Worm (Caenorhabditis elegans): ENCODE results near the gene srg-54.

srg-54 gene

DNA sequence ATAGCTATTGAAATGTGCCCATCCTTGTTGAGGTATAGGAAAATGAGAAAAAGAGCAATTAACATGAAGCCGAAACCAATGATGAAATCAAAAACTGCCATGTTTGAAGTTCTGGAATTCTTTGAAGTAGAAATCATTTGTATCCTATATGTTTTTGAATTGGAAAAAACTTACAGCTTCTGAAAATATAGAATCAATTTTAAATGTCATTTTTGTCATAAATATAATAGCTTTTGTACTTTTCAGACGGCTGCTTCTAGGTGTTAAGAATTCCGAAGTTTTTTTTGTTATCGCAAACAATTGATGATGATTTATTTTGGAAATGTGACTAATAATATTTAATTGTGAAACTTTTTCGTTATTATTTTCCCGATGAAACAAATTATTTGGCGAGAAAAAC is 23.0 kb upstream of the srg-54 start, which contains the start of gene C30G7.4:
Gene C30G7.4, minus strand, starts transcription at position 101 of the 400 bp plus-strand sequence.
- no peak for TF ChIP-seq C34F6.9 (tag; optimal IDR thresholded peaks at IDR 0.05)

DNA sequence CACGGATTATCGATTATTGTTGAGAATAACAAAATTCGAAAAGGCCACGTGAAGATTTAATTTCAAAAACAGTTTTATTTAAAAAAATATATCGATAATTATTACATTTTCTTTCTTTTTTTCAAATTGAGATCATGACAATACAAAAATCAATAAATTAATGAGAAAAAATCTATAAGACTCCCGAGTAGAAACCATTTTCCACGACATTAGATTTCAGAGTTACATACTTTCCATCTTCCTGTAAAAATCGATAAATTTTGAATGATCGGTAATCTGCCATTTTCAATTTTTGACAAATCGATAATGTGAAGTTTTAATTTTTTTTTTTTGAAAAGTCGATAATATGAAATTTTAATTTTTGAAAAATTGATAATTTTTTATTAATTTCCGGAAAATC is 21.7 kb upstream of the srg-54 start, which contains the start of gene C30G7.3:
Gene C30G7.3, minus strand, starts transcription at position 8 of the 400 bp plus-strand sequence.
- TF ChIP-seq nhr-6 (tag; optimal IDR thresholded peaks at IDR 0.05) = no peak
- no peak for TF ChIP-seq R02D3.7 (tag; optimal IDR thresholded peaks at IDR 0.05)
- TF ChIP-seq unc-39 (tag; optimal IDR thresholded peaks at IDR 0.05) = no peak
- no peak for TF ChIP-seq blmp-1 (tag; optimal IDR thresholded peaks at IDR 0.05; ENCODE audit: insufficient read depth)
- TF ChIP-seq ceh-82 (tag; optimal IDR thresholded peaks at IDR 0.05) = no peak
- TF ChIP-seq lin-13 (GFP tag; optimal IDR thresholded peaks at IDR 0.05) = no peak
- no peak for TF ChIP-seq mbf-1 (tag; optimal IDR thresholded peaks at IDR 0.05)
- TF ChIP-seq ceh-16 (tag; optimal IDR thresholded peaks at IDR 0.05) = no peak
- TF ChIP-seq alr-1 (tag; optimal IDR thresholded peaks at IDR 0.05) = no peak
- no peak for TF ChIP-seq ztf-1 (GFP tag; conservative IDR thresholded peaks at IDR 0.05)
- TF ChIP-seq ama-1 (optimal IDR thresholded peaks at IDR 0.05) = no peak
- TF ChIP-seq sem-4 (tag; optimal IDR thresholded peaks at IDR 0.05) = no peak

DNA sequence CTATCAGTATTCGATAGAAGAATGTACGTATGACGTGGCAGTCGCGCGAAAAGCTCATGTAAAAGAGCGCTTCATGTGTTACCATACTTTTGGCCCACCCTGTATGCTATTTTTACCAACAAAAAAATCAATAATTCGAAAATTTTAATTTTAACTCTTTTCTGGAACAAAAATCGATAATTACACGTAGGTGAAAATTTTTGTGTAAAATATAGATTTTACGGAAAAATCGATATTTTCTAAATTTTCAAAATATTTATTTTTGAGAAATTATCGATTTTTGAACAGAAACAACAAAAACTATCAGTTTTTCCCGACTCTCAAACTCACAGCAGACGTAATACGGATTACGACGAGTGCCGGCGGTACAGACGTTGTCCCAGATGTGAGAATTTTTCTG is 21.1 kb upstream of the srg-54 start:
- TF ChIP-seq zag-1 (tag; optimal IDR thresholded peaks at IDR 0.05) = no peak
- no peak for TF ChIP-seq elt-1 (tag; optimal IDR thresholded peaks at IDR 0.05)
- no peak for TF ChIP-seq aly-2 (tag; optimal IDR thresholded peaks at IDR 0.05)
- no peak for TF ChIP-seq sem-4 (tag; optimal IDR thresholded peaks at IDR 0.05)

DNA sequence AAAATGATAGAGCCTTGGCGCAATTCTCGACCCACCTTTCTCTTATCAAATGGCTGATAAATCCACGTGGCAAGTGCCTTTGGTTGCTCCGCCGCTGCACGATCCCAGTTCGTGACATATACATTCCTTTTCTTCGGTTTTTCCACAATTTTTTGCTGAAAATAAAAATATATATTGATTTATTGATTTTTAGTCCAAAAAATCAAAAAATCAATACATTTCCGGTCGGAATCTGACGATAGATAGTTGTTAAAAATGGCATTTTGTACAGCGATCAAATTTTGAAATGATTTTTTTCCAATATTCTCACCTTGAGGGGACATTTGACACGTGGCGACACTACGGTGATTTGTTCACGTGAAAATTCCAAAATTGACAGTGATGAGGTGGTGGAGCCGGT is 19.8 kb upstream of the srg-54 start:
- no peak for TF ChIP-seq R02D3.7 (tag; optimal IDR thresholded peaks at IDR 0.05)
- TF ChIP-seq nhr-12 (tag; optimal IDR thresholded peaks at IDR 0.05) = no peak
- TF ChIP-seq unc-62 (GFP tag; optimal IDR thresholded peaks at IDR 0.05) = no peak
- no peak for TF ChIP-seq dmd-4 (tag; optimal IDR thresholded peaks at IDR 0.05)
- TF ChIP-seq lin-13 (GFP tag; optimal IDR thresholded peaks at IDR 0.05) = no peak
- TF ChIP-seq egl-27 (tag; optimal IDR thresholded peaks at IDR 0.05) = no peak
- no peak for TF ChIP-seq blmp-1 (tag; optimal IDR thresholded peaks at IDR 0.05; ENCODE audit: insufficient read depth)
- TF ChIP-seq alr-1 (tag; optimal IDR thresholded peaks at IDR 0.05) = no peak
- no peak for TF ChIP-seq F13H6.1 (tag; optimal IDR thresholded peaks at IDR 0.05)
- TF ChIP-seq sma-9 (GFP tag; optimal IDR thresholded peaks at IDR 0.05) = no peak
- no peak for TF ChIP-seq sma-9 (tag; optimal IDR thresholded peaks at IDR 0.05)
- TF ChIP-seq fos-1 (tag; optimal IDR thresholded peaks at IDR 0.05) = no peak
- TF ChIP-seq elt-3 (tag; optimal IDR thresholded peaks at IDR 0.05) = no peak
- TF ChIP-seq ceh-16 (tag; optimal IDR thresholded peaks at IDR 0.05) = no peak

DNA sequence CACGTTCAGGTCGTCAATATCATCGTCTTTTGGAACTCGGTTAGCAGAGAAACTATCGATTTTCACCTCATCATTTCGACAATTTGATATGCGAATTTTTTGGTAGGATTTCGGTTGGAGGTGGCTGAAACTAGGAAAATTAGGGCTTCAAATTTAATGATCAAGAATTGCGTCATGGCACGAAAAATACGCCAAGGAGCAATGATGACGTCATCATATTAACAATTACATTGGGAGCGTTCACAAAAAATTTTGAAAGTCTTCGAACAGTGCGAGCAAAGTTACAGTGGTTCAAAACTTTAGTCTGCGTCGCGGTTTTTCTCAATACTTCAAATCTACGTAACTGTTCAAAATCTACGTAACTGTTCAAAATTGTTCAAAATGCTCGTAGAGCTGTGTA is 18.9 kb upstream of the srg-54 start:
- TF ChIP-seq fos-1 (tag; optimal IDR thresholded peaks at IDR 0.05) (no peak), unc-39 (tag; optimal IDR thresholded peaks at IDR 0.05) (no peak), ztf-1 (GFP tag; conservative IDR thresholded peaks at IDR 0.05) (no peak), nhr-25 (tag; optimal IDR thresholded peaks at IDR 0.05) (no peak), nhr-12 (tag; optimal IDR thresholded peaks at IDR 0.05) (no peak), aly-2 (tag; optimal IDR thresholded peaks at IDR 0.05) (no peak), sem-4 (tag; optimal IDR thresholded peaks at IDR 0.05) (no peak), zag-1 (tag; optimal IDR thresholded peaks at IDR 0.05) (no peak)

DNA sequence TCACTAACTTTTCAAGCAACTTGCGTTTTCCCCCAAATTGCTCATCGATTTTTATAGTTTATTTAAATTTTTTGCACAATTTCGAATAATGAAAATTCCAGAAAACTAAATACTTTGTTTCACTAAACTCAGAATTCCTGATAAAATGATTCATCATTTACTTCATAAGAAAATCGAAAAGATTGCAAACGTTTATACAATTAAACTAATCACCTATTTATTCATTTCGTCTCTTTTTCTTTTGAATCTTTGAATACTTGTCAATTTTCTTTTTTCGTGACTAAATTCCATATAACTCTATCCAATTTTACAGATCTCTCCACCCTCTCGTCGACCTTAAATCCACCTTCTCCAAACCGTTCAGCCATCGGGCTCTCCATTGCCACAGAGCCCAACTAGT is 12.6 kb upstream of the srg-54 start, which contains the start of gene C30G7.2:
Gene C30G7.2, plus strand, starts transcription at position 301 of the 400 bp plus-strand sequence.
- no peak for TF ChIP-seq ama-1 (optimal IDR thresholded peaks at IDR 0.05)
- TF ChIP-seq zag-1 (tag; optimal IDR thresholded peaks at IDR 0.05) = no peak
- TF ChIP-seq ceh-82 (tag; optimal IDR thresholded peaks at IDR 0.05) = no peak
- no peak for TF ChIP-seq nhr-12 (tag; optimal IDR thresholded peaks at IDR 0.05)
- no peak for TF ChIP-seq nhr-237 (tag; optimal IDR thresholded peaks at IDR 0.05)
- no peak for TF ChIP-seq ceh-16 (tag; optimal IDR thresholded peaks at IDR 0.05)
- TF ChIP-seq ztf-1 (GFP tag; conservative IDR thresholded peaks at IDR 0.05) = no peak
- TF ChIP-seq sma-9 (GFP tag; optimal IDR thresholded peaks at IDR 0.05) = no peak
- no peak for TF ChIP-seq sma-9 (tag; optimal IDR thresholded peaks at IDR 0.05)
- TF ChIP-seq nhr-129 (tag; optimal IDR thresholded peaks at IDR 0.05) = no peak

DNA sequence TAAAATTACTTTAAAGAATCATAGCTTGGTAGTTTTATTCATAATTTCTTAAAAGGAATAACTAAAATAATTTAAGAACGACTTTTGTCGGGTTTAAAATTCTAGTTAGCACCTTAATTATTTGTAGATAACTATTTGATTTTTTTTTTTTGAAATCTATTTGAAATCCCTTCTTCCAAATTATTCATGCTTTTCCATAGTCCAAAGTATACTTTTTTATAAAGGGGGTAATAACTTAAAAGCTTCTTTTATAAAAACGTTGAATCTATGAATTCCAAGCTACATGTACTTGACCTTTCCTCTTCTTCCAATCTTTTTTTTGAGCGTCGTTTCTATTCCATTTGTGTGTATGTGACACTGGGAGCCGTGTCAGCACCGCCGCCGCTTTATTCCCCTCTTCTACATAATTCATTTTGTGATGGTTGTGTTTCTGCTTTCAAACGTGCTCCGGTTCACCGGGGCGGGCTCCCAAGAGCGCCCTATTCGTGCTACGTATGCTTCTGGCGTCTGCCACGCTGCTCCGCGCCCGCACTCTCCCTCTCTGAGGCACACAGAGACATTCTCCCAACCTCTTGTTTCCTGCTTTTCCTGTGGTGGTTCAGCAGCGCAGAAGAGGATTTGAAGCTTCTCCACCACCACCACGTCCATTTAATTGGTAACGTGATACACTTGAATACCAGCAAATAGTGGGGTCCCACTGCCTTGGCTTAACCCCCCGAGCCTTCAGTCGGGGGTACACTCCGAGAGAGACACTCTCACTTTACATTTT is 9.6 kb upstream of the srg-54 start:
- TF ChIP-seq lin-13 (GFP tag; optimal IDR thresholded peaks at IDR 0.05) = no peak
- no peak for TF ChIP-seq sem-4 (tag; optimal IDR thresholded peaks at IDR 0.05)
- TF ChIP-seq ceh-16 (tag; optimal IDR thresholded peaks at IDR 0.05) = no peak
